Fruit fly (Drosophila melanogaster): Measurements from ENCODE around the gene mRpL36.

Gene mRpL36

dm6 chr3L:8077207-8077606 is 47.7 kb downstream of the mRpL36 start:
- peak; percentile 12 for TF ChIP-seq noc (tag; optimal IDR thresholded peaks at IDR 0.05)

dm6 chr3L:8076160-8076559 is 48.8 kb downstream of the mRpL36 start:
- TF ChIP-seq noc (tag; optimal IDR thresholded peaks at IDR 0.05) = no peak

dm6 chr3L:8074944-8075343 is 50.0 kb downstream of the mRpL36 start:
- TF ChIP-seq noc (tag; optimal IDR thresholded peaks at IDR 0.05) = no peak
